Worm (Caenorhabditis elegans): ENCODE results near the gene F52G3.5.
A peak's percentile ranks its signal among the peaks of the same experiment; 100 is the strongest.

Gene F52G3.5

DNA sequence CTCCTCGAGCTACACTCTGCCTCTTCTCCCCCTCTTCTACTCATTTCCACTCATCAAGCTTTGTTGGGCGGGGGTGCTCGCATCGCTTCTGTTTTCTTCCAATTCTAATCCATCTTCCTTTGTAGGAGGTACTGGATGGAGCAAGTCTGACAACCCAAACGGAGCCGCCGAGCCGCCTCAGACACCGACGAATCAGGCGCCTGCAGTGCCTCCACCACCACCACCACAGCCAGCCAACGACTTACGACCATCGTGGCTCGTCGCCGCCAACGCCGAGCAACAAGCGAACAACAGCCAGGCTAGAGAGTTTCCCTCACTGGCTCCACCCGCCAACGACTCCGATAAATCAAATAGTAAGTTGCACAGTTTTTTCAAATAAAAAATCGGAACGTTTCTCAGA is 10.1 kb downstream of the F52G3.5 start:
- no peak for TF ChIP-seq zip-8 (tag; optimal IDR thresholded peaks at IDR 0.05)
- TF ChIP-seq M03D4.4 (tag; optimal IDR thresholded peaks at IDR 0.05), result no peak
- no peak for TF ChIP-seq elt-3 (tag; optimal IDR thresholded peaks at IDR 0.05)
- no peak for TF ChIP-seq mab-5 (tag; optimal IDR thresholded peaks at IDR 0.05)
- no peak for TF ChIP-seq hlh-1 (tag; optimal IDR thresholded peaks at IDR 0.05)
- no peak for TF ChIP-seq ztf-11 (tag; optimal IDR thresholded peaks at IDR 0.05)
- no peak for TF ChIP-seq lsy-2 (tag; optimal IDR thresholded peaks at IDR 0.05)
- TF ChIP-seq mls-2 (tag; optimal IDR thresholded peaks at IDR 0.05), result no peak
- TF ChIP-seq tbx-8 (GFP tag; optimal IDR thresholded peaks at IDR 0.05), result no peak
- TF ChIP-seq nhr-28 (tag; optimal IDR thresholded peaks at IDR 0.05), result no peak
- no peak for TF ChIP-seq nhr-237 (tag; optimal IDR thresholded peaks at IDR 0.05)
- TF ChIP-seq ham-2 (GFP tag; optimal IDR thresholded peaks at IDR 0.05), result no peak

DNA sequence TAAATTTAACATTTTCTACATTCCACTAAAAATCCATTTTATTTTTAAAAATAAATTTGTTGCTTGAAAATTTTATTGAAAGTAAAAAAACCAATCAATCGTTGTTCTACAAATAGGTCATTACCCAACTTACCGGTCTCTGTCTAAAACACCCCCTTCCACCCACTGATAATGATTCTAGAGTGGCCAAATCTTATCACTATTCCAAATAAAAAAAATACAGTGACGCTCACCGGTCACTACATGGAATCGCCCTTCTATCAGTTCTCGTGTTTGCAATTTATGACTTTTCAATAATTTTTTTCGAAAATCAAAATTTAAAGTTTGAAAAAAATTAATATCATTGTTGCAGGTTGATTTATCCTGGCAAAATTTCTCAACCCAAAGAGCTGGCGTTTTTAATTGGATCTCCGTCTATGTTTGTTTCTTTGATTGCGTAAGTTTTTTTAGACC is 12.4 kb downstream of the F52G3.5 start, which contains the start of the genes F52G3.1 and F52G3.7:
TSS of gene F52G3.1 (plus strand) at position 353 of the 453 bp plus-strand sequence.
TSS of gene F52G3.7 (plus strand) at position 403 of the 453 bp plus-strand sequence.
- TF ChIP-seq M03D4.4 (tag; optimal IDR thresholded peaks at IDR 0.05) (no peak), unc-62 (GFP tag; optimal IDR thresholded peaks at IDR 0.05) (no peak), unc-39 (tag; optimal IDR thresholded peaks at IDR 0.05) (no peak), snpc-4 (tag; optimal IDR thresholded peaks at IDR 0.05) (no peak), zip-8 (tag; optimal IDR thresholded peaks at IDR 0.05) (no peak), mls-2 (tag; optimal IDR thresholded peaks at IDR 0.05) (no peak), bed-3 (GFP tag; optimal IDR thresholded peaks at IDR 0.05) (no peak), flh-1 (GFP tag; optimal IDR thresholded peaks at IDR 0.05) (no peak), pha-4 (tag; optimal IDR thresholded peaks at IDR 0.05) (no peak), ces-1 (GFP tag; optimal IDR thresholded peaks at IDR 0.05) (no peak), lsy-2 (tag; optimal IDR thresholded peaks at IDR 0.05) (no peak), ham-2 (GFP tag; optimal IDR thresholded peaks at IDR 0.05) (no peak), nhr-12 (tag; optimal IDR thresholded peaks at IDR 0.05) (no peak), elt-1 (tag; optimal IDR thresholded peaks at IDR 0.05; ENCODE audit: borderline replicate concordance, insufficient read depth) (no peak)

DNA sequence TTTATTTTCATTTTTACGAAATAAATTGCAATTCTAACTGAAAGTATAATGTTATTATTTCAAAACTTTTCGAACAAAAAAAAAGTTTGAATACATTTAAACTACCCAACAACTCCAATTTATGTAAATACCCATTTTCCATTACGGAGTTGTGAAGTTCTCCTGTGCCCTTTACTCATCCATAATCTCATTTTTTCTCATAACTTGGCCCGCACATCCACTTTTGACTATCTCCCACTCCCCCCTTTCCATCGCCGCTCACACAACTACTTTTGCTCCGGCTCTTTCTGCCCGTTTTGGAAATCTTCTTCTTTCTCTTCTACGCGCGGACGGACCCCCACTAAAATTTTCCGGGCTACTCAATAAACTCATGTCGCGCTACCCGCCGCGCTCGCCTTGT is 13.3 kb downstream of the F52G3.5 start:
- no peak for TF ChIP-seq cnd-1 (tag; optimal IDR thresholded peaks at IDR 0.05)
- TF ChIP-seq mab-5 (tag; optimal IDR thresholded peaks at IDR 0.05), result no peak
- TF ChIP-seq nhr-76 (tag; optimal IDR thresholded peaks at IDR 0.05), result no peak
- TF ChIP-seq bed-3 (GFP tag; optimal IDR thresholded peaks at IDR 0.05), result no peak
- peak; percentile 68 for TF ChIP-seq ces-1 (GFP tag; optimal IDR thresholded peaks at IDR 0.05)
- TF ChIP-seq nhr-12 (tag; optimal IDR thresholded peaks at IDR 0.05), result no peak

DNA sequence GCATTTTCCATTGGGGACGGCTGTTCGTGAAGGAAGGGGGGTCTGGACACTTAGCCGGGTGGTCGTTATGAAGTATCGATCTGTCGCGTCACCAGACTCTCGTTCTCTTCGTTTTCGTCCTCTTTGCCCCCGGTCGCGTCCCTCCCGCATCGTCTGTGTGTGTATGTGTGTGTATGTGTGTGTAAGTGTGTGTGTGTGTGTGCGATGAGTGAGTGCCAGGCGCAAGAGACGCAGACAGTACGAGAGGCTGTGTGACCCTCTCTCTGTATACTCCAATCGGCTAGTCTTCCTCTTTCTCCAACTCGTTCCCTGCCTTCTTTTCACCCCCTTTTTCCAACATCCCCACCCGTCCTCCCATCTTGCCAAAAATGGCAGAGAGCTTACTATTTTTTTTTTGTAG is 14.6 kb downstream of the F52G3.5 start:
- peak; percentile 35 for TF ChIP-seq bed-3 (GFP tag; optimal IDR thresholded peaks at IDR 0.05)
- TF ChIP-seq ham-2 (GFP tag; optimal IDR thresholded peaks at IDR 0.05), result peak; percentile 64
- peak; percentile 97 for TF ChIP-seq pha-4 (tag; optimal IDR thresholded peaks at IDR 0.05)
- no peak for TF ChIP-seq ceh-83 (GFP tag; optimal IDR thresholded peaks at IDR 0.05)
- no peak for TF ChIP-seq unc-39 (tag; optimal IDR thresholded peaks at IDR 0.05)
- peak; percentile 70 for TF ChIP-seq ces-1 (GFP tag; optimal IDR thresholded peaks at IDR 0.05)
- peak; percentile 71 for TF ChIP-seq unc-62 (GFP tag; optimal IDR thresholded peaks at IDR 0.05)
- TF ChIP-seq lsy-2 (tag; optimal IDR thresholded peaks at IDR 0.05), result peak; percentile 62
- peak; percentile 73 for TF ChIP-seq unc-120 (tag; optimal IDR thresholded peaks at IDR 0.05; ENCODE audit: poor library complexity, severe bottlenecking)
- peak; percentile 87 for TF ChIP-seq sptf-1 (tag; optimal IDR thresholded peaks at IDR 0.05)
- no peak for TF ChIP-seq elt-3 (tag; optimal IDR thresholded peaks at IDR 0.05)
- peak; percentile 76 for TF ChIP-seq M03D4.4 (tag; optimal IDR thresholded peaks at IDR 0.05)
- TF ChIP-seq drap-1 (GFP tag; optimal IDR thresholded peaks at IDR 0.05), result peak; percentile 78
- peak; percentile 86 for TF ChIP-seq mls-2 (tag; optimal IDR thresholded peaks at IDR 0.05)
- TF ChIP-seq ceh-39 (tag; optimal IDR thresholded peaks at IDR 0.05), result peak; percentile 80
- peak; percentile 13 for TF ChIP-seq nhr-12 (tag; optimal IDR thresholded peaks at IDR 0.05)
- TF ChIP-seq zip-8 (tag; optimal IDR thresholded peaks at IDR 0.05), result no peak
- TF ChIP-seq elt-1 (tag; optimal IDR thresholded peaks at IDR 0.05; ENCODE audit: borderline replicate concordance, insufficient read depth), result peak; percentile 74
- TF ChIP-seq flh-1 (GFP tag; optimal IDR thresholded peaks at IDR 0.05), result no peak
- peak; percentile 92 for TF ChIP-seq mep-1 (tag; optimal IDR thresholded peaks at IDR 0.05)
- no peak for TF ChIP-seq snpc-4 (tag; optimal IDR thresholded peaks at IDR 0.05)
- peak; percentile 2 for TF ChIP-seq tbx-8 (GFP tag; optimal IDR thresholded peaks at IDR 0.05)
- TF ChIP-seq lin-32 (GFP tag; optimal IDR thresholded peaks at IDR 0.05), result peak; percentile 29
- peak; percentile 34 for TF ChIP-seq sem-2 (GFP tag; optimal IDR thresholded peaks at IDR 0.05)
- TF ChIP-seq mab-5 (tag; optimal IDR thresholded peaks at IDR 0.05), result no peak
- TF ChIP-seq ceh-43 (GFP tag; optimal IDR thresholded peaks at IDR 0.05), result no peak
- TF ChIP-seq nhr-76 (tag; optimal IDR thresholded peaks at IDR 0.05), result peak; percentile 3
- no peak for TF ChIP-seq nhr-28 (tag; optimal IDR thresholded peaks at IDR 0.05)
- no peak for TF ChIP-seq blmp-1 (tag; optimal IDR thresholded peaks at IDR 0.05)
- TF ChIP-seq ztf-11 (tag; optimal IDR thresholded peaks at IDR 0.05), result peak; percentile 87
- TF ChIP-seq hlh-1 (tag; optimal IDR thresholded peaks at IDR 0.05), result peak; percentile 88
- TF ChIP-seq cnd-1 (tag; optimal IDR thresholded peaks at IDR 0.05), result peak; percentile 84
- peak; percentile 78 for TF ChIP-seq lin-13 (tag; optimal IDR thresholded peaks at IDR 0.05)
- TF ChIP-seq nhr-2 (tag; optimal IDR thresholded peaks at IDR 0.05), result peak; percentile 94
- TF ChIP-seq nhr-237 (tag; optimal IDR thresholded peaks at IDR 0.05), result peak; percentile 41
